Fruit fly (Drosophila melanogaster) whole organism, embryonic: ENCODE data around the gene ssh.

Experiments
- Bdp1 ChIP-seq: fragments of 200-800 bp; sonication (Bioruptor generic); optimal IDR thresholded peaks from 3 replicates; lab custom pipeline; 2016; ENCODE audit warnings: missing biosample characterization, missing genetic modification characterization
- CG10959 ChIP-seq: fragments of 200-800 bp; sonication (Bioruptor generic); IDR thresholded peaks from 2 replicates; pipeline ENCODE4 v1.3.6; 2022; ENCODE audit warnings: missing biosample characterization, missing genetic modification characterization
- CG10979 ChIP-seq: fragments of 200-800 bp; sonication (Bioruptor generic); optimal IDR thresholded peaks from 2 replicates; lab custom pipeline; 2018; ENCODE audit warnings: missing biosample characterization, mild to moderate bottlenecking, missing genetic modification characterization, moderate library complexity
- CG11504 ChIP-seq: fragments of 200-800 bp; sonication (Bioruptor generic); optimal IDR thresholded peaks from 3 replicates; lab custom pipeline; 2019; ENCODE audit warnings: missing biosample characterization, mild to moderate bottlenecking, missing genetic modification characterization, moderate library complexity
- CG1233 ChIP-seq: fragments of 200-800 bp; sonication (Bioruptor generic); optimal IDR thresholded peaks from 4 replicates; lab custom pipeline; 2018; ENCODE audit warnings: missing biosample characterization, mild to moderate bottlenecking, missing genetic modification characterization
- CG14441 ChIP-seq: fragments of 200-800 bp; sonication (Bioruptor generic); IDR thresholded peaks from 2 replicates; pipeline ENCODE4 v1.3.6; 2022; ENCODE audit warnings: missing biosample characterization, missing genetic modification characterization
- CG15696 ChIP-seq: fragments of 200-800 bp; sonication (Bioruptor generic); optimal IDR thresholded peaks from 2 replicates; lab custom pipeline; 2019; ENCODE audit warnings: missing biosample characterization, mild to moderate bottlenecking, missing genetic modification characterization, moderate library complexity
- CG17829 ChIP-seq: fragments of 200-800 bp; optimal IDR thresholded peaks from 2 replicates; lab custom pipeline; 2019; ENCODE audit warnings: missing biosample characterization, mild to moderate bottlenecking, missing genetic modification characterization, moderate library complexity
- CG18599 ChIP-seq: fragments of 200-800 bp; sonication (Bioruptor generic); optimal IDR thresholded peaks from 3 replicates; lab custom pipeline; 2017; ENCODE audit warnings: missing biosample characterization, missing genetic modification characterization, mild to moderate bottlenecking, moderate library complexity, missing genetic modification reagents
- CG2712 ChIP-seq: fragments of 200-800 bp; optimal IDR thresholded peaks from 3 replicates; lab custom pipeline; 2019; ENCODE audit warnings: missing biosample characterization, mild to moderate bottlenecking, missing genetic modification characterization, moderate library complexity
- CG34422 ChIP-seq: fragments of 200-800 bp; sonication (Bioruptor generic); IDR thresholded peaks from 3 replicates; pipeline ENCODE4 v1.3.6; 2022; ENCODE audit warnings: missing biosample characterization, missing genetic modification characterization
- CG3726 ChIP-seq: fragments of 200-800 bp; sonication (Bioruptor generic); IDR thresholded peaks from 3 replicates; pipeline ENCODE4, ENCODE4 v1.3.6; 2022; ENCODE audit warnings: missing biosample characterization, missing genetic modification characterization
- CG3847 ChIP-seq: fragments of 200-800 bp; sonication (Bioruptor generic); IDR thresholded peaks from 2 replicates; pipeline ENCODE4 v1.3.6; 2022; ENCODE audit warnings: missing biosample characterization, missing genetic modification characterization
- CG4282 ChIP-seq: fragments of 200-800 bp; sonication (Bioruptor generic); optimal IDR thresholded peaks from 2 replicates; lab custom pipeline; 2016; ENCODE audit warnings: missing biosample characterization, missing genetic modification characterization
- CG4730 ChIP-seq: fragments of 200-800 bp; sonication (Bioruptor generic); IDR thresholded peaks from 2 replicates; pipeline ENCODE4 v1.3.6; 2022; ENCODE audit warnings: missing biosample characterization, missing genetic modification characterization
- CG6689 ChIP-seq: fragments of 200-800 bp; sonication (Bioruptor generic); IDR thresholded peaks from 2 replicates; pipeline ENCODE4 v1.3.6; 2022; ENCODE audit warnings: missing biosample characterization, missing genetic modification characterization
- CG6854 ChIP-seq: fragments of 200-800 bp; sonication (Bioruptor generic); optimal IDR thresholded peaks from 3 replicates; lab custom pipeline; 2017; ENCODE audit warnings: missing biosample characterization, mild to moderate bottlenecking, missing genetic modification characterization
- CG7271 ChIP-seq: fragments of 200-800 bp; sonication (Bioruptor generic); optimal IDR thresholded peaks from 2 replicates; lab custom pipeline; 2018; ENCODE audit warnings: missing biosample characterization, mild to moderate bottlenecking, missing genetic modification characterization, moderate library complexity
- CG8089 ChIP-seq: fragments of 200-800 bp; sonication (Bioruptor generic); optimal IDR thresholded peaks from 3 replicates; lab custom pipeline; 2016; ENCODE audit warnings: missing biosample characterization, missing genetic modification characterization
- CG9817 ChIP-seq: fragments of 200-800 bp; sonication (Bioruptor generic); optimal IDR thresholded peaks from 2 replicates; lab custom pipeline; 2018; ENCODE audit warnings: missing biosample characterization, mild to moderate bottlenecking, missing genetic modification characterization, moderate library complexity
- Eip74EF ChIP-seq, 2 experiments: fragments of 200-800 bp in 1 of 2; fragments of >200 bp in 1 of 2; sonication (Bioruptor generic) in 1 of 2; optimal IDR thresholded peaks; 2 replicates each; lab custom pipeline; 2017 to 2019; ENCODE audit warnings: missing biosample characterization in 2 of 2, missing genetic modification characterization in 2 of 2, mild to moderate bottlenecking in 1 of 2, moderate library complexity in 1 of 2
- Gsc ChIP-seq: fragments of 200-800 bp; sonication (Bioruptor generic); IDR thresholded peaks from 2 replicates; pipeline ENCODE4 v1.3.6; 2022; ENCODE audit warnings: missing biosample characterization, missing genetic modification characterization
- H15 ChIP-seq: fragments of 200-800 bp; sonication (Bioruptor generic); IDR thresholded peaks from 3 replicates; pipeline ENCODE4 v1.3.6; 2022; ENCODE audit warnings: missing biosample characterization, missing genetic modification characterization
- Hr51 ChIP-seq, 2 experiments: fragments of 200-800 bp; sonication (Bioruptor generic); optimal IDR thresholded peaks; 2 replicates in 1 of 2; 3 replicates in 1 of 2; lab custom pipeline; 2016 to 2018; ENCODE audit warnings: missing biosample characterization in 2 of 2, missing genetic modification characterization in 2 of 2, mild to moderate bottlenecking in 1 of 2, moderate library complexity in 1 of 2
- Mrtf ChIP-seq: fragments of 200-800 bp; sonication (Bioruptor generic); IDR thresholded peaks from 3 replicates; pipeline ENCODE4 v1.3.6; 2022; ENCODE audit warnings: missing biosample characterization, missing genetic modification characterization
- NfI ChIP-seq: fragments of 200-800 bp; sonication (Bioruptor generic); optimal IDR thresholded peaks from 3 replicates; lab custom pipeline; 2018; ENCODE audit warnings: missing biosample characterization, mild to moderate bottlenecking, missing genetic modification characterization, moderate library complexity
- Stat92E ChIP-seq, 3 experiments: fragments of >200 bp in 2 of 3; fragments of 200-800 bp in 1 of 3; sonication (Bioruptor generic) in 1 of 3; optimal IDR thresholded peaks; 2 replicates each; lab custom pipeline; 2017 to 2019; ENCODE audit warnings: missing biosample characterization in 3 of 3, missing genetic modification characterization in 3 of 3, mild to moderate bottlenecking in 1 of 3, moderate library complexity in 1 of 3
- Trl ChIP-seq, 3 experiments: fragments of >200 bp in 2 of 3; fragments of 200-800 bp in 1 of 3; sonication (Bioruptor generic) in 1 of 3; optimal IDR thresholded peaks; 2 replicates in 1 of 3; 3 replicates in 2 of 3; lab custom pipeline; 2016 to 2017; ENCODE audit warnings: missing biosample characterization in 1 of 3, missing genetic modification characterization in 1 of 3
- Xbp1 ChIP-seq: fragments of 200-800 bp; sonication (Bioruptor generic); optimal IDR thresholded peaks from 3 replicates; lab custom pipeline; 2016; ENCODE audit warnings: missing biosample characterization, mild to moderate bottlenecking, missing genetic modification characterization
- bigmax ChIP-seq: fragments of 200-800 bp; sonication (Bioruptor generic); optimal IDR thresholded peaks from 2 replicates; lab custom pipeline; 2018; ENCODE audit warnings: missing biosample characterization, mild to moderate bottlenecking, missing genetic modification characterization
- bsh ChIP-seq, 2 experiments: fragments of 200-800 bp; sonication (Bioruptor generic); optimal IDR thresholded peaks; 2 replicates each; lab custom pipeline; 2017 to 2018; ENCODE audit warnings: mild to moderate bottlenecking in 2 of 2, missing biosample characterization in 2 of 2, missing genetic modification characterization in 2 of 2, moderate library complexity in 1 of 2
- chif ChIP-seq, 2 experiments: fragments of 200-800 bp; sonication (Bioruptor generic); optimal IDR thresholded peaks; 3 replicates each; lab custom pipeline; 2016; ENCODE audit warnings: missing biosample characterization in 2 of 2, missing genetic modification characterization in 2 of 2
- chm ChIP-seq: fragments of 200-800 bp; sonication (Bioruptor generic); IDR thresholded peaks from 2 replicates; pipeline ENCODE4 v1.3.6; 2022; ENCODE audit warnings: missing biosample characterization, missing genetic modification characterization
- dpn ChIP-seq, 2 experiments: fragments of 200-800 bp; sonication (Bioruptor generic); optimal IDR thresholded peaks; 3 replicates each; lab custom pipeline; 2016; ENCODE audit warnings: missing biosample characterization in 2 of 2, missing genetic modification characterization in 2 of 2
- fd96Cb ChIP-seq: fragments of 200-800 bp; sonication (Bioruptor generic); optimal IDR thresholded peaks from 2 replicates; lab custom pipeline; 2018; ENCODE audit warnings: missing biosample characterization, mild to moderate bottlenecking, missing genetic modification characterization, moderate library complexity
- ham ChIP-seq: fragments of 200-800 bp; sonication (Bioruptor generic); IDR thresholded peaks from 2 replicates; pipeline ENCODE4 v1.3.6; 2022; ENCODE audit warnings: missing biosample characterization, missing genetic modification characterization
- kah ChIP-seq: fragments of 200-800 bp; sonication (Bioruptor generic); optimal IDR thresholded peaks from 2 replicates; lab custom pipeline; 2018; ENCODE audit warnings: missing biosample characterization, mild to moderate bottlenecking, missing genetic modification characterization
- pan ChIP-seq, 4 experiments: fragments of >200 bp in 3 of 4; fragments of 200-800 bp in 1 of 4; sonication (Bioruptor generic) in 1 of 4; optimal IDR thresholded peaks in 3 of 4; IDR thresholded peaks in 1 of 4; 2 replicates each; pipeline versions ENCODE4 v1.3.6 to Lab custom; 2017 to 2022; ENCODE audit warnings: missing biosample characterization in 2 of 4, missing genetic modification characterization in 2 of 4, mixed read lengths in 1 of 4
- pita ChIP-seq: fragments of 200-800 bp; sonication (Bioruptor generic); optimal IDR thresholded peaks from 2 replicates; lab custom pipeline; 2017; ENCODE audit warnings: missing biosample characterization, mild to moderate bottlenecking, missing genetic modification characterization
- psq ChIP-seq: fragments of 200-800 bp; sonication (Bioruptor generic); optimal IDR thresholded peaks from 2 replicates; lab custom pipeline; 2017; ENCODE audit warnings: missing biosample characterization, missing genetic modification characterization
- tll ChIP-seq, 2 experiments: fragments of 200-800 bp in 1 of 2; fragments of >200 bp in 1 of 2; sonication (Bioruptor generic) in 1 of 2; optimal IDR thresholded peaks; 2 replicates each; lab custom pipeline; 2017 to 2019; ENCODE audit warnings: missing biosample characterization in 2 of 2, missing genetic modification characterization in 2 of 2, mild to moderate bottlenecking in 1 of 2, moderate library complexity in 1 of 2
- toy ChIP-seq: fragments of 200-800 bp; sonication (Bioruptor generic); IDR thresholded peaks from 2 replicates; pipeline ENCODE4 v1.3.6; 2022; ENCODE audit warnings: missing biosample characterization, missing genetic modification characterization
- usp ChIP-seq: fragments of >200 bp; optimal IDR thresholded peaks from 2 replicates; lab custom pipeline; 2017; ENCODE audit warnings: missing biosample characterization, missing genetic modification characterization
- vfl ChIP-seq: fragments of 200-800 bp; sonication (Bioruptor generic); optimal IDR thresholded peaks from 2 replicates; lab custom pipeline; 2016; ENCODE audit warnings: missing biosample characterization, missing genetic modification characterization
- wdn ChIP-seq: fragments of 200-800 bp; sonication (Bioruptor generic); IDR thresholded peaks from 2 replicates; pipeline ENCODE4 v1.3.6; 2022; ENCODE audit warnings: missing biosample characterization, missing genetic modification characterization
- zen ChIP-seq: fragments of 200-800 bp; sonication (Bioruptor generic); optimal IDR thresholded peaks from 3 replicates; lab custom pipeline; 2018; ENCODE audit warnings: missing biosample characterization, mild to moderate bottlenecking, missing genetic modification characterization, moderate library complexity

The ssh gene

dm6 chr3R:24917814-24918636 is 26.7 kb downstream of the ssh start, which contains the start of the genes PIG-S, sud1 and CG11168 (continued):
- peak in 1 of 2 experiments; percentile 62 for TF ChIP-seq dpn (GFP tag; optimal IDR thresholded peaks at IDR 0.05; lab: Kevin White, UChicago)
- no peak for TF ChIP-seq CG4282 (GFP tag; lab: Kevin White, UChicago)
- no peak for TF ChIP-seq pita
- no peak for TF ChIP-seq CG8089 (GFP tag; lab: Kevin White, UChicago)
- peak in 1 of 2 experiments; percentile 46 for TF ChIP-seq Hr51 (GFP tag; optimal IDR thresholded peaks at IDR 0.05; lab: Kevin White, UChicago)
- no peak for TF ChIP-seq usp
- TF ChIP-seq CG18599 (GFP tag; lab: Kevin White, UChicago), result no peak
- peak; percentile 27; the same call in 1 of the 2 replicates for TF ChIP-seq CG4730 (GFP tag; lab: Robert Waterston, UW)
- TF ChIP-seq pan (optimal IDR thresholded peaks at IDR 0.05; lab: Kevin White, UChicago), result no peak
- TF ChIP-seq pan (GFP tag; optimal IDR thresholded peaks at IDR 0.05 in 1 of 2, IDR thresholded peaks at IDR 0.05 in 1 of 2), result peak in 1 of 2 experiments; percentile 62
- TF ChIP-seq Eip74EF (GFP tag; optimal IDR thresholded peaks at IDR 0.05; lab: Kevin White, UChicago), result no peak
- no peak for TF ChIP-seq chif (GFP tag; optimal IDR thresholded peaks at IDR 0.05; lab: Kevin White, UChicago)
- no peak for TF ChIP-seq Gsc
- peak; percentile 32; the same call in 1 of the 3 replicates for TF ChIP-seq CG3726 (GFP tag; lab: Robert Waterston, UW)
- TF ChIP-seq CG34422 (GFP tag; lab: Robert Waterston, UW), result peak; percentile 75; the same call in 2 of the 3 replicates
- TF ChIP-seq CG10959 (GFP tag; lab: Robert Waterston, UW), result peak; percentile 68
- no peak for TF ChIP-seq CG6854 (GFP tag; lab: Kevin White, UChicago)
- TF ChIP-seq psq (GFP tag; lab: Kevin White, UChicago), result peak; percentile 25
- 0 out of 2 replicates have a peak, but pooled peaks have one; percentile 34 for TF ChIP-seq toy
- TF ChIP-seq fd96Cb (tag; lab: Kevin White, UChicago), result peak; percentile 63
- TF ChIP-seq CG3847, result peak; percentile 76
- 0 out of 3 replicates have a peak, but pooled peaks have one; percentile 29 for TF ChIP-seq H15
- 0 out of 2 replicates have a peak, but pooled peaks have one; percentile 10 for TF ChIP-seq wdn (GFP tag; lab: Robert Waterston, UW)
- TF ChIP-seq CG17829 (tag; lab: Kevin White, UChicago), result peak; percentile 62
- TF ChIP-seq ham (GFP tag; lab: Robert Waterston, UW), result no peak
- TF ChIP-seq bigmax (GFP tag; lab: Kevin White, UChicago), result no peak
- no peak for TF ChIP-seq CG1233 (GFP tag; lab: Kevin White, UChicago)
- TF ChIP-seq CG2712 (tag; lab: Kevin White, UChicago), result peak; percentile 75
- TF ChIP-seq Trl (optimal IDR thresholded peaks at IDR 0.05; lab: Kevin White, UChicago), result no peak
- no peak for TF ChIP-seq Trl (GFP tag; optimal IDR thresholded peaks at IDR 0.05; lab: Kevin White, UChicago)
- no peak for TF ChIP-seq Mrtf (GFP tag; lab: Robert Waterston, UW)
- TF ChIP-seq CG15696 (tag; lab: Kevin White, UChicago), result peak; percentile 63
- TF ChIP-seq CG9817, result peak; percentile 77
- peak in 1 of 2 experiments; percentile 63 for TF ChIP-seq bsh (GFP tag; optimal IDR thresholded peaks at IDR 0.05; lab: Kevin White, UChicago)
- no peak for TF ChIP-seq CG11504
- TF ChIP-seq Bdp1, result no peak
- TF ChIP-seq CG14441, result peak; percentile 63
- TF ChIP-seq CG7271 (tag; lab: Kevin White, UChicago), result no peak
- TF ChIP-seq NfI (GFP tag; lab: Kevin White, UChicago), result peak; percentile 57
- peak in 1 of 2 experiments; percentile 16 for TF ChIP-seq tll (GFP tag; optimal IDR thresholded peaks at IDR 0.05; lab: Kevin White, UChicago)
- TF ChIP-seq Xbp1, result peak; percentile 70
- TF ChIP-seq CG6689 (GFP tag; lab: Robert Waterston, UW), result 0 out of 2 replicates have a peak, but pooled peaks have one; percentile 24
- TF ChIP-seq zen, result peak; percentile 65
- no peak for TF ChIP-seq Stat92E (GFP tag; optimal IDR thresholded peaks at IDR 0.05; lab: Kevin White, UChicago)
- TF ChIP-seq chm (GFP tag; lab: Robert Waterston, UW), result no peak
- peak; percentile 57 for TF ChIP-seq CG10979 (tag; lab: Kevin White, UChicago)
- TF ChIP-seq vfl (GFP tag; lab: Kevin White, UChicago), result no peak
- peak; percentile 12 for TF ChIP-seq kah (GFP tag; lab: Kevin White, UChicago)
